Worm (Caenorhabditis elegans): Measurements from ENCODE around the gene clec-38.
A peak's percentile ranks its signal among the peaks of the same experiment; 100 is the strongest.

clec-38 gene

ce11 chrV:16744783-16745182 is 9.4 kb upstream of the clec-38 start (continued):
- TF ChIP-seq madf-10 (tag; optimal IDR thresholded peaks at IDR 0.05) (no peak), K12H6.12 (tag; optimal IDR thresholded peaks at IDR 0.05) (no peak), madf-6 (GFP tag; IDR thresholded peaks at IDR 0.05) (peak; percentile 78), madf-3 (GFP tag; IDR thresholded peaks at IDR 0.05) (peak; percentile 75; the same call in 1 of the 2 replicates), snpc-1.3 (tag; optimal IDR thresholded peaks at IDR 0.05; ENCODE audit: insufficient read depth) (no peak), ets-4 (GFP tag; optimal IDR thresholded peaks at IDR 0.05) (no peak), ztf-3 (GFP tag; optimal IDR thresholded peaks at IDR 0.05) (no peak), atf-7 (tag; optimal IDR thresholded peaks at IDR 0.05) (no peak), Y53F4B.3 (GFP tag; IDR thresholded peaks at IDR 0.05) (no peak), F57C9.4 (tag; optimal IDR thresholded peaks at IDR 0.05) (no peak), F49E8.2 (tag; optimal IDR thresholded peaks at IDR 0.05; ENCODE audit: insufficient read depth) (no peak), die-1 (tag; optimal IDR thresholded peaks at IDR 0.05) (peak; percentile 48), F22D6.2 (tag; optimal IDR thresholded peaks at IDR 0.05) (no peak), snpc-1.1 (tag; optimal IDR thresholded peaks at IDR 0.05; ENCODE audit: insufficient read depth) (no peak), lsy-27 (tag; optimal IDR thresholded peaks at IDR 0.05; ENCODE audit: borderline replicate concordance, insufficient read depth) (no peak), pbrm-1 (GFP tag; IDR thresholded peaks at IDR 0.05) (peak; percentile 57), attf-3 (GFP tag; conservative IDR thresholded peaks at IDR 0.05) (no peak), ztf-25 (GFP tag; IDR thresholded peaks at IDR 0.05) (0 out of 2 replicates have a peak, but pooled peaks have one; percentile 11), fkh-3 (tag; optimal IDR thresholded peaks at IDR 0.05) (no peak), egl-18 (GFP tag; IDR thresholded peaks at IDR 0.05) (no peak), T26A5.8 (tag; optimal IDR thresholded peaks at IDR 0.05) (no peak), F10E7.11 (tag; optimal IDR thresholded peaks at IDR 0.05) (peak; percentile 3), ceh-79 (tag; optimal IDR thresholded peaks at IDR 0.05) (no peak), nhr-27 (tag; optimal IDR thresholded peaks at IDR 0.05) (no peak), nhr-120 (GFP tag; IDR thresholded peaks at IDR 0.05) (no peak), ztf-18 (tag; optimal IDR thresholded peaks at IDR 0.05) (no peak), efl-1 (GFP tag; optimal IDR thresholded peaks at IDR 0.05) (no peak), unc-62 (GFP tag; optimal IDR thresholded peaks at IDR 0.05) (no peak), unc-130 (GFP tag; optimal IDR thresholded peaks at IDR 0.05) (peak; percentile 27), F33H1.4 (GFP tag; IDR thresholded peaks at IDR 0.05) (no peak; the same call in 1 of the 2 replicates), K11D2.4 (GFP tag; IDR thresholded peaks at IDR 0.05) (no peak), ZK185.1 (tag; optimal IDR thresholded peaks at IDR 0.05; ENCODE audit: poor library complexity, severe bottlenecking) (no peak), aptf-2 (GFP tag; conservative IDR thresholded peaks at IDR 0.05) (no peak), let-526 (GFP tag; IDR thresholded peaks at IDR 0.05) (no peak), lin-26 (GFP tag; IDR thresholded peaks at IDR 0.05) (peak; percentile 66), aptf-3 (GFP tag; IDR thresholded peaks at IDR 0.05) (0 out of 2 replicates have a peak, but pooled peaks have one; percentile 43), bed-2 (GFP tag; IDR thresholded peaks at IDR 0.05) (no peak), hlh-26 (GFP tag; conservative IDR thresholded peaks at IDR 0.05) (no peak), F23B12.7 (tag; optimal IDR thresholded peaks at IDR 0.05; ENCODE audit: insufficient read depth) (no peak), xnd-1 (tag; optimal IDR thresholded peaks at IDR 0.05) (peak; percentile 61)
